Worm (Caenorhabditis elegans) whole organism, mixed stage, embryonic: ENCODE measurements around the gene F23F1.10.

ENCODE experiments used
- ceh-83 ChIP-seq: fragments of 200-800 bp; sonication (Bioruptor generic); optimal IDR thresholded peaks from 2 replicates; lab custom pipeline; 2018; ENCODE audit warnings: mild to moderate bottlenecking, missing genetic modification characterization, missing compliant biosample characterization
- drap-1 ChIP-seq: fragments of 200-800 bp; sonication (Bioruptor generic); optimal IDR thresholded peaks from 3 replicates; lab custom pipeline; 2018; ENCODE audit warnings: mild to moderate bottlenecking, missing genetic modification characterization, missing compliant biosample characterization
- flh-1 ChIP-seq: fragments of 200-800 bp; sonication (Bioruptor generic); optimal IDR thresholded peaks from 2 replicates; lab custom pipeline; 2018; ENCODE audit warnings: mild to moderate bottlenecking, missing genetic modification characterization, moderate library complexity, missing compliant biosample characterization
- lin-13 ChIP-seq: fragments of 150-350 bp; optimal IDR thresholded peaks from 2 replicates; lab custom pipeline; 2014; ENCODE audit warnings: missing biosample characterization, missing genetic modification characterization
- mep-1 ChIP-seq: fragments of 150-350 bp; optimal IDR thresholded peaks from 2 replicates; lab custom pipeline; 2017; ENCODE audit warnings: missing biosample characterization, missing genetic modification reagents, missing genetic modification characterization, inconsistent platforms
- nhr-237 ChIP-seq: fragments of 150-350 bp; optimal IDR thresholded peaks from 2 replicates; lab custom pipeline; 2014; ENCODE audit warnings: missing biosample characterization, missing genetic modification characterization
- nhr-28 ChIP-seq: fragments of 150-350 bp; optimal IDR thresholded peaks from 2 replicates; lab custom pipeline; 2014; ENCODE audit warnings: missing biosample characterization, missing genetic modification characterization
- pha-4 ChIP-seq: fragments of 150-350 bp; optimal IDR thresholded peaks from 2 replicates; lab custom pipeline; 2018; ENCODE audit warnings: missing biosample characterization, missing genetic modification reagents, missing genetic modification characterization
- snpc-4 ChIP-seq: fragments of 150-350 bp; optimal IDR thresholded peaks from 2 replicates; lab custom pipeline; 2014; ENCODE audit warnings: missing biosample characterization, missing genetic modification characterization
- sptf-1 ChIP-seq: sonication (generic microtip); optimal IDR thresholded peaks from 2 replicates; lab custom pipeline; 2017; ENCODE audit warnings: mild to moderate bottlenecking, missing genetic modification characterization, moderate library complexity, missing compliant biosample characterization
- unc-39 ChIP-seq: fragments of 150-350 bp; optimal IDR thresholded peaks from 2 replicates; lab custom pipeline; 2014; ENCODE audit warnings: missing biosample characterization, missing genetic modification characterization
- unc-62 ChIP-seq: fragments of 150-350 bp; optimal IDR thresholded peaks from 2 replicates; lab custom pipeline; 2014; ENCODE audit warnings: missing biosample characterization, missing genetic modification reagents, missing genetic modification characterization
- zip-8 ChIP-seq: fragments of 150-350 bp; optimal IDR thresholded peaks from 2 replicates; lab custom pipeline; 2014; ENCODE audit warnings: missing biosample characterization, missing genetic modification characterization
- ztf-11 ChIP-seq: fragments of 150-350 bp; optimal IDR thresholded peaks from 2 replicates; lab custom pipeline; 2014; ENCODE audit warnings: missing biosample characterization, missing genetic modification characterization

ce11 chrII:51352-51751 is 9.6 kb upstream of the F23F1.10 start, which contains the start of gene sptl-1:
- TF ChIP-seq sptf-1 = no peak
- TF ChIP-seq mep-1 (tag; lab: Kevin White, UChicago) = no peak
- TF ChIP-seq pha-4 (tag; lab: Kevin White, UChicago) = peak; percentile 23
- TF ChIP-seq drap-1 (GFP tag; lab: Kevin White, UChicago) = no peak
- no peak for TF ChIP-seq unc-62 (GFP tag; lab: Kevin White, UChicago)
- TF ChIP-seq snpc-4 (tag; lab: Kevin White, UChicago) = no peak
- TF ChIP-seq nhr-237 = no peak
- no peak for TF ChIP-seq flh-1 (GFP tag; lab: Kevin White, UChicago)
- no peak for TF ChIP-seq lin-13 (tag; lab: Kevin White, UChicago)
- TF ChIP-seq nhr-28 (tag; lab: Kevin White, UChicago) = no peak
- no peak for TF ChIP-seq unc-39 (tag; lab: Kevin White, UChicago)
- TF ChIP-seq zip-8 (tag; lab: Kevin White, UChicago) = no peak
- no peak for TF ChIP-seq ztf-11 (tag; lab: Kevin White, UChicago)
- TF ChIP-seq ceh-83 = no peak
